Worm (Caenorhabditis elegans) whole organism, young adult: ENCODE measurements around the gene srh-233.

Experiments
- F10E7.11 ChIP-seq: sonication (generic microtip); optimal IDR thresholded peaks from 2 replicates; lab custom pipeline; 2017; ENCODE audit warnings: mild to moderate bottlenecking, missing genetic modification characterization, moderate library complexity, missing compliant biosample characterization
- nfya-2 ChIP-seq: fragments of 200-800 bp; sonication (Bioruptor generic); IDR thresholded peaks from 2 replicates; pipeline ENCODE4 v1.3.6; 2022; ENCODE audit warnings: missing genetic modification reagents, missing genetic modification characterization, missing compliant biosample characterization
- snpc-4 ChIP-seq, 5 experiments: fragments of 150-350 bp in 1 of 5; sonication (generic microtip) in 4 of 5; optimal IDR thresholded peaks; 2 replicates each; lab custom pipeline; 2014 to 2018; ENCODE audit warnings: missing genetic modification characterization in 5 of 5, missing biosample characterization in 3 of 5, antibody characterized with exemption in 2 of 5, mild to moderate bottlenecking in 2 of 5, missing compliant biosample characterization in 2 of 5, missing genotype in 2 of 5, moderate library complexity in 2 of 5, missing genetic modification reagents in 1 of 5
- unc-62 ChIP-seq: fragments of 150-350 bp; optimal IDR thresholded peaks from 2 replicates; lab custom pipeline; 2014; ENCODE audit warnings: missing biosample characterization, missing genetic modification reagents, missing genetic modification characterization
- ztf-6 ChIP-seq: fragments of 200-800 bp; sonication (Bioruptor generic); IDR thresholded peaks from 2 replicates; pipeline ENCODE4 v1.3.6; 2022; ENCODE audit warnings: missing genetic modification reagents, missing genetic modification characterization, missing compliant biosample characterization

ce11 chrV:20037287-20037686, 11.9 kb upstream of the srh-233 start, which contains the start of gene Y113G7A.16:
- no peak for TF ChIP-seq unc-62
- no peak for TF ChIP-seq nfya-2 (GFP tag; lab: Robert Waterston, UW)
- no peak for TF ChIP-seq ztf-6
- TF ChIP-seq snpc-4 (GFP tag; optimal IDR thresholded peaks at IDR 0.05; lab: Kevin White, UChicago): no peak
- TF ChIP-seq snpc-4 (tag; optimal IDR thresholded peaks at IDR 0.05; lab: Kevin White, UChicago): no peak
- TF ChIP-seq F10E7.11: no peak
